Fruit fly (Drosophila melanogaster) Kc167 (cell line): ENCODE data around the gene Asator.

Experiments
- Myc ChIP-seq: fragments of >200 bp; optimal IDR thresholded peaks from 2 replicates; lab custom pipeline; 2017; ENCODE audit warnings: missing external identifiers
- Sin3A ChIP-seq: fragments of >200 bp; optimal IDR thresholded peaks from 2 replicates; lab custom pipeline; 2018; ENCODE audit warnings: missing external identifiers
- h ChIP-seq: fragments of >200 bp; optimal IDR thresholded peaks from 3 replicates; lab custom pipeline; 2018; ENCODE audit warnings: missing external identifiers
- insv ChIP-seq: fragments of >200 bp; optimal IDR thresholded peaks from 3 replicates; lab custom pipeline; 2018; ENCODE audit warnings: missing external identifiers
- psq ChIP-seq: fragments of >200 bp; optimal IDR thresholded peaks from 2 replicates; lab custom pipeline; 2017; ENCODE audit warnings: missing external identifiers
- ttk ChIP-seq: sonication (Bioruptor generic); optimal IDR thresholded peaks from 2 replicates; lab custom pipeline; 2017; ENCODE audit warnings: missing external identifiers

The Asator gene

DNA sequence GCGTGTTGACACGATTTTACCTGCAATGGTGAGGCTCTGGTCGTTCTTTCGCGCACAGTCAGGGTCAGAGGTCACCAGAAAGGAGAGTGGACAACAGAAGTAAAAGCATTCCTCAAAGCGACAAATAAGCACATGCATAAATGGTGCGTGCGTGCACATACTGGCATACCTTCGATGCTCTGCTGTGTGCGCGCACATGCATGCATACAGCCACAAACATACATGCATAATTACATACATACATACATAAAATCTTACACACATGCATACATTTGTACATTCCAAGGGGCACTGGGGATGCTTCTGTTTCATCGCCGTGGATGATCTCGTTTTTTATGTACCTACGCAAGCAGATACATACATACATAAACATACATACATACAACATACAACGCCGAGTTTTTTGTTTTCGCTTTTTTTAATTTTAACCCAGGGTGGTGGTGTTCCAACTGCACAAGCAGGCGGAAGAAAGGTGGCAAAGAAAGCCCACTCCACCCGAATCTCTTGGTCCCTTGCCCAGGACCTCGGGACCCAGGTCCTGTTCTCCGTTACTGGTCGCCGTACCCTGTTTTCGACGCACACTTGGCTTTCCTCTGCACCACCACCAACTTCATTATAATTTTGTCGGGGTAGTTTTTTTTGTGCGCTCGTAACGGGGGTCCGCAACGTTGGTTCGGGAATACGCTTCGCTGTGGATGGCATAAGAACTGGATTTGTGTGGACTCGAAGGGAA lies at the start of gene Asator:
Gene Asator (minus strand): TSS at position 167 of the 733 bp plus-strand sequence.
- TF ChIP-seq psq (lab: Kevin White, UChicago) (no peak), insv (no peak), h (lab: Kevin White, UChicago) (no peak), Myc (lab: Kevin White, UChicago) (no peak), Sin3A (no peak)

DNA sequence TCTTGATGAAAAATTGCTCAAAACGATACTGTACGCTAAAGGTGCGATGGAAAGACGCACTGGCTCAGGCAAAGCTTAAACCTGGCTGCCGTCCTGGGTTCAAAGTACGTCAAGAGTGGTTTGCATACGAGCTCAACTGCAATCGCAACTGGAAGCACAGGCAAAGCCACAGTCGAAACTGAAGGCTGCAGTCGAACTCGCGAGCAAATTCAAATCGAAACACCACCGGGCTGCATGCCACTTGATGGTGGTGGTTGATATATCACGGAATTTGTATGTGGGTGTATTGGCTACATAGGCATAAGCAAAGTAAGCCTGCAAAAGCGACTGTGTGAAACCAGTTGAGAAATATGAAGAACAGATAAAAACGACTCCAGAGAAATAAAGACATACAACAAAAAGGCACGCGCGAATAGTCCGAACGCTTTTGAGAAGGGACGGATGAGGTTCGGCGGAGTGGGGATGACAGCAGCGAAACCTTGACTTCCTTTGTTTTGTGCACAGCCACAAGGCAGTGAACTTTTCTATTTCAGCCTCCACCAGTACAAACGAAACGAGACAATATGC lies 30.7 kb upstream of the Asator start:
- TF ChIP-seq psq (lab: Kevin White, UChicago) (no peak), Myc (lab: Kevin White, UChicago) (no peak), h (lab: Kevin White, UChicago) (no peak), insv (no peak), ttk (lab: Kevin White, UChicago) (no peak), Sin3A (no peak)

DNA sequence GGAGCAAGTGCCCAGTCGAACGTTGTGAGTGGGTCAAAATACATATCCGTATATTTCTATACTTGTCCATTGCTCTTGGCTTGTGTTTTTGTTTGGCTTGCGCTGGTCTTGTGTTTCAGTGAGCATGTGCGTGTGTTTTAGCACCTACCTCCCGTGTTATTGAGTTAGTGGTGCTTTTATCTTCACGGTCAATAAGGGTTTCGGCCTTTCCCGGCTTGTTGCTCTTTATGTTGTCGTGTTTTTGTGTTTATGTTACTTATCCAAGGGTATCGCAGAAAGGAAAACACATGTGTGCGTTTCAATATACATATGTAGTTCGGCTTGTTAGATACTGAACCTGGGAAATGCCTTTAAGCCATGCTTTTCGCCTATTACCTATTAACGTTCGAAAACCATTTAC lies 21.1 kb upstream of the Asator start:
- no peak for TF ChIP-seq Sin3A
- no peak for TF ChIP-seq h (lab: Kevin White, UChicago)
- no peak for TF ChIP-seq ttk (lab: Kevin White, UChicago)
- no peak for TF ChIP-seq Myc (lab: Kevin White, UChicago)
- no peak for TF ChIP-seq psq (lab: Kevin White, UChicago)
- TF ChIP-seq insv, result no peak

DNA sequence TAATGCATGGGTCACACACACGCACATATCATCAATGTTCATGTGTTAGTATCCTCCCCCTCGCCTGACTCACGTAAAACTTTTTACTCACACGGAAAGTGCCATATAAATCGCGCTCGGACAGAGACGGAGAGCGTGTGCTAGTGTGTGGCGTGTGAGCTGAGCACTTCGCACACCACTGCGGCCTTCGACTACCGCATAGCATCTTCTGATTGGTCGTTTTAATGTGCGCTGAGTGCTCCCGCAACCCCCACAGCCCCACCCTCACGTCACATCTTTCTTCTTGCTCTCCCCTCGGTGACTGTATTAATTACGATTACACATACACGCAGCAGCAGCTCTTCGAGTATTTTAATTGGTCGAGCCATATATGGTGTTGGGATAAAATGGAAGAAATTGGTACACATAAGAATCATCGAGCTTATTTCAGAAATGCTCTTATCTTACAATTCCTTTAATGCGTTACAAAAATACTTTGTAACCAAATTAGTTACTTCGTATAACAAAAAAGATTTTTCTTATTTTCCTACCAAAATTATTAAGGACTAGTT lies 19.7 kb upstream of the Asator start:
- TF ChIP-seq ttk (lab: Kevin White, UChicago) (no peak), Myc (lab: Kevin White, UChicago) (no peak), insv (no peak), h (lab: Kevin White, UChicago) (no peak), Sin3A (no peak), psq (lab: Kevin White, UChicago) (no peak)

DNA sequence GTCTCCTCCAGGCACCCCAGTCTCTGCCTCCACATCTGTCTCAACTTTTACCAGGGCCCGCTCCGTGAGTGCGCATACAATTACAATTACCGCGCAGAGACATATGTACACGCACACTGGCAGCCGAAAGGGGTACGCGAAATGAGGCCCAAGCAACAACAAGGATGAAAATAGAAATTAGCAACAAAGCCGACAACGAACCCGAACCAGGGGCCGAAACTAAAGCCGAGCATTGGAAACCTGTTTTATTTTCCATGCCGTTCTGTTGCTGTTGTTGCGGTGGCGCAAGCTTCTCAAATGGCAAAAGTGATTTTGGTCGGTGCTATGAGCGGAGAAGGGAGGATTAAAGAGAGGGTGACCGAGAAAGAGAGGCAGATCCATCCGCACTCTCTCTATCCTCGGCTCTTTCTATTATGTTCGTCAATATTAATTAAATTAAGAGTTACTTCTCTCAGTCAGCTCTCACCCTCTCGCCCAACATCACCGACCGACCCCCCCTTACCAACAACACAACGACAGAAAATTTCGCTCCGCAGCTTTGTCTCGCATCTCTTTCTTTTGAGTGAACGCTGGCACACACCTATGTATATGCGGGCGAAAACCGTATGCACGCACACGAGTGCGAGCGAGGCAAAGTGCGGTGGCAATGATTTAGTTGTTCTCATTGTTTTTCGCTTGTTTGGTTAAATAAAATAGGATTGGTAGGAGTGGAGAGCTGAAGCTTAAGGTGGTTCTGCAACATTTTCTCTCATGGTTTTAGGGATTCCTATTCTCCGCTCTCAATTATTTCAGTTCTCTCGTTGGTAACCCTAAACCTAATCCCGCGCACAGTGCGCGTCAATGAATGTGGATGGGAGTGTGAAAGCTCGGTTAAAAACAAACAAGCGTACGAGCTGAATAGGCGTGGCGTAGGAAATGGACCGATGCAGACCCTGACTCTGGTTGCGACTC lies 18.7 kb upstream of the Asator start:
- no peak for TF ChIP-seq Sin3A
- TF ChIP-seq h (lab: Kevin White, UChicago), result no peak
- TF ChIP-seq Myc (lab: Kevin White, UChicago), result no peak
- no peak for TF ChIP-seq psq (lab: Kevin White, UChicago)
- TF ChIP-seq ttk (lab: Kevin White, UChicago), result no peak
- no peak for TF ChIP-seq insv

DNA sequence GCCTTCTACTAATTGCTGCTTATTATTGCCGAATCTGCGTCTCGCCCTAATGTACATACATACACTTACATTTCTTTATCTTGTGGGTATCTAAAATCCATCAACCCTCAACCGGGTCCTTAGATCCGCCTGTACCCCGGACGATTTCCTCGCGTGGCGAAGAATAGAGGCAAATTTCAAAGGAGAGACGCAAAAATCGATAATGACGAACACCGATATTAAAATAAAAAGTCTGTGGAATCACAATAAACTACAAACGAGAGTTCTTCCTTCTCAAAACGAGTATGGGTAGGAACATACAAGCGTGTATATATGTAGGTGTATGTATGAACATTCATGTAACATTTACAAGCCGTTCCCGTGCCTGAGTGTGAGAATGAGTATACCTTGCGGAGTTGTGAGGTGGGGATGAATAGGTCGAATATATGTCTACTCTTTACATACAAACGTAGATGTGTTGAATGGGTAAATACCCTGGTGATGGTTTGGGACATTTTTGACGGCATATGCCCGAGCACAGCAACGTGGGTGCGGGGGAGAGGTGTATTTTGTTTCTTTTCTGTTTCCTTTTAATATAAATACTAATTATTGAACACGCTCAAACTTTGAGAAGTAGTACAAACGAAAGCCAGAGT lies 17.3 kb upstream of the Asator start:
- TF ChIP-seq psq (lab: Kevin White, UChicago), result no peak
- TF ChIP-seq Myc (lab: Kevin White, UChicago), result no peak
- TF ChIP-seq h (lab: Kevin White, UChicago), result no peak
- TF ChIP-seq insv, result no peak
- no peak for TF ChIP-seq Sin3A
- TF ChIP-seq ttk (lab: Kevin White, UChicago), result no peak

DNA sequence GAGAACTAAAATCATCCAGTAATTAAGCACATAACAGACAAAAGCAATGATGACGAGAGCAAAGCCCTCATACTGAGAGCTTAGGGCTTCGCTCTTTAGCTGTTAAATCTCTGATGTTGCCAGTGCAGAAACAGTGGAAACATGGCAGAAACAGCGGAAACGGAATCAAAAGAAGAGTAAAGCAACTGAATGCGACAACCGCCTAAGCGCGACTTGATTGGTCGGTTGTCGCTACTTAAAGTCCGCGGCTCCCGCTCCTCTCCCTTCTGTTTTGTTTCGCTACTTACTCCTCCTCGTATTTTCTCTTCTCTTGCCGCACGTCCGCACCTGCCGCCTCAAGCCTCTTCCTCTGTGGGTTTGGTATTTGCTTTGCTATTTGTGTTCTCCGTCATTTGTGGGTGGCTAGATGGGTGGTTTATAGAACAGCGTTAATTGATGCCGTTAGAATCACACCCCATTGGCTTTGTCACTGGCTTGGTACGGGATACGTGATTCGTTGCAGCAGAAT lies 16.4 kb upstream of the Asator start:
- TF ChIP-seq h (lab: Kevin White, UChicago) (no peak), insv (no peak), ttk (lab: Kevin White, UChicago) (no peak), Sin3A (no peak), psq (lab: Kevin White, UChicago) (no peak), Myc (lab: Kevin White, UChicago) (no peak)

DNA sequence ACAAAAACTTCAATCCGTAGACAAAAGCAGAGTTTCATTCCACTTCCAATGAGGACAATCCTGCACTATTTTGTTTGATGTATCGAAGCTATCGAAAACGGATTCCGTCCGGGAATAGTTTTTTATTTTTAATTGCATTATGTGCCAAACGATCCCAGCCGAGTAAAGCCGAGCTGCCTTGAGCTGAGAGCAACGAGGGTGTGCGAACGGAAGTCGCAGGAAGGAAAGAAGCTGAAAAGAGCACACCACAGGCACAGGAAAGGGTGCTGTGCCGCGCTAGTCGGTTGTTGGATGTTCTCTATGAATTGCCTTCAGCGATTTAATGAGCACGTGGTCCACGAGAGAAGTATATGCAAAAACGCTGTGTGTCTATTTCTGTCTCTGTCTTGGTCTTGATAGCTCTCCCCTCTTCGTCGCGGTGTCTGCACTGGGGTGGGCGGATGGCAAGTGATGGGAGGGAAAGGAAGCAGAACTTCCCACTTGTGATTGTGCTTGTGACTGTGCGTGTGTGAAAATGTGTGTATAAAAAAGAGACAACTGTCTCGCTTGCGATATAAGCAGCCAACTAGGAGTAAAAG lies 13.8 kb upstream of the Asator start:
- TF ChIP-seq insv (no peak), h (lab: Kevin White, UChicago) (no peak), ttk (lab: Kevin White, UChicago) (no peak), Sin3A (no peak), Myc (lab: Kevin White, UChicago) (no peak), psq (lab: Kevin White, UChicago) (no peak)

DNA sequence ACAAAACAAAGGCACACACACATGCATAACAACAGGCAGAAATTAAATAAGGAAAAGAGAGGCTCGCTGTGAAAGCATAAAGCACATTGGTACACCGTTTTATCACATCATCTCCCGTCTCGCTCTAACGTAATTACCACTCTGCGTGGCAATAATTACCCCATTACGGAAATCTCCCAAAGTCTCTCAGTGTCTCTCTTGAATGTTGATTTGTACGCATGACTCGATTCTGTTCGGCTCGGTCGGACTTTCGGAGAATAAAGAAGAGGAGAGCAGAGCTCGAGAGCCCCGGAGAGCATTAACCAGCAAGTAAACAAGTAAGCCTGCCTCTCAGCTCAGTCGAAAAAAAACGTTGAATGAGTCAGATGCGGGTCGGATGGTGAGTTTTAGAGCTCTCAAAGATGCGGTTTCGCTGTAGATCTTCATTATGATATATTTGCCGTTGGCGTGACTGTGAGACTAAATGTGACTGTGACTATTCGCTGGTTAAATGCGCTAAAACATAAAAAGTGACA lies 12.7 kb upstream of the Asator start, which contains the start of gene zfh2:
Gene zfh2 (plus strand): TSS at position 332 of the 515 bp plus-strand sequence.
- TF ChIP-seq Sin3A, result no peak
- TF ChIP-seq ttk (lab: Kevin White, UChicago), result no peak
- no peak for TF ChIP-seq Myc (lab: Kevin White, UChicago)
- no peak for TF ChIP-seq insv
- no peak for TF ChIP-seq psq (lab: Kevin White, UChicago)
- no peak for TF ChIP-seq h (lab: Kevin White, UChicago)

DNA sequence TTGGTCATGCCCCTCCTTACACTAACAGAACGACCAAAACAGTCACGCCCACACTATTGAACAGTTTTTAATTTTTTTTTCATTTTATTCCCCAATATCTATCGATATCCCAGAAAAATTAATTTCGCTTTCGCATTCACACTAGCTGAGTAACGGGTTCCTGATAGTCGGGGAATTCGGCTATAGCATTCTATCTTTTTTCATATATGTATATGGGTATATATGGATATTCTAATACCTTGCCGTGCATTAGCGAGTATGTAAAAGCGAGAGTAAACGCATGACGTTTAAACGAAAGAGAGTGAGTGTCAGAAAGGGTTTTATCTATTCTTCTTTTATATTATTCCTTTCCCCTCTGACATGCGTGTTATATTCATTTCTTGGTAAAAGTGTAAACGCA lies 10.3 kb upstream of the Asator start:
- TF ChIP-seq ttk (lab: Kevin White, UChicago) (no peak), psq (lab: Kevin White, UChicago) (no peak), Sin3A (no peak), Myc (lab: Kevin White, UChicago) (no peak), insv (no peak), h (lab: Kevin White, UChicago) (no peak)
